Fruit fly (Drosophila melanogaster) whole organism, prepupa: Measurements from ENCODE around the gene Spt6.

Experiments used
- Blimp-1 ChIP-seq: fragments of 200-800 bp; sonication (Bioruptor generic); optimal IDR thresholded peaks from 3 replicates; lab custom pipeline; 2017; ENCODE audit warnings: missing biosample characterization, missing genetic modification characterization, mild to moderate bottlenecking, moderate library complexity, missing genetic modification reagents
- CG11762 ChIP-seq: fragments of 200-800 bp; sonication (Bioruptor generic); optimal IDR thresholded peaks from 3 replicates; lab custom pipeline; 2016; ENCODE audit warnings: missing biosample characterization, missing genetic modification characterization; ENCODE audit not compliant: insufficient read depth
- CG11902 ChIP-seq: fragments of 200-800 bp; sonication (Bioruptor generic); optimal IDR thresholded peaks from 3 replicates; lab custom pipeline; 2016; ENCODE audit warnings: missing biosample characterization, missing genetic modification characterization
- CG15336 ChIP-seq: fragments of 200-800 bp; sonication (Bioruptor generic); IDR thresholded peaks from 2 replicates; pipeline ENCODE4 v1.3.6; 2022; ENCODE audit warnings: missing biosample characterization, missing genetic modification characterization
- CG1621 ChIP-seq: fragments of 200-800 bp; sonication (Bioruptor generic); optimal IDR thresholded peaks from 3 replicates; lab custom pipeline; 2018; ENCODE audit warnings: missing biosample characterization, mild to moderate bottlenecking, missing genetic modification characterization
- CG3032 ChIP-seq: fragments of 200-800 bp; optimal IDR thresholded peaks from 2 replicates; lab custom pipeline; 2019; ENCODE audit warnings: missing biosample characterization, mild to moderate bottlenecking, missing genetic modification characterization, moderate library complexity
- CG31627 ChIP-seq: fragments of 200-800 bp; sonication (Bioruptor generic); optimal IDR thresholded peaks from 3 replicates; lab custom pipeline; 2016; ENCODE audit warnings: missing biosample characterization, missing genetic modification characterization
- CG32006 ChIP-seq: fragments of 200-800 bp; sonication (Bioruptor generic); optimal IDR thresholded peaks from 3 replicates; lab custom pipeline; 2017; ENCODE audit warnings: missing biosample characterization, mild to moderate bottlenecking, missing genetic modification characterization
- CG34406 ChIP-seq: fragments of 200-800 bp; sonication (Bioruptor generic); optimal IDR thresholded peaks from 3 replicates; lab custom pipeline; 2016; ENCODE audit warnings: missing biosample characterization, missing genetic modification characterization
- CG3919 ChIP-seq: fragments of 200-800 bp; sonication (Bioruptor generic); optimal IDR thresholded peaks from 3 replicates; lab custom pipeline; 2016; ENCODE audit warnings: missing biosample characterization, missing genetic modification characterization
- CG4318 ChIP-seq: fragments of 200-800 bp; sonication (Bioruptor generic); optimal IDR thresholded peaks from 3 replicates; lab custom pipeline; 2017; ENCODE audit warnings: missing biosample characterization, mild to moderate bottlenecking, missing genetic modification characterization
- CG6163 ChIP-seq: fragments of 200-800 bp; sonication (Bioruptor generic); IDR thresholded peaks from 3 replicates; pipeline ENCODE4 v1.3.6; 2022; ENCODE audit warnings: missing biosample characterization, missing genetic modification characterization
- CG6276 ChIP-seq: fragments of 200-800 bp; sonication (Bioruptor generic); optimal IDR thresholded peaks from 2 replicates; lab custom pipeline; 2017; ENCODE audit warnings: missing biosample characterization, mild to moderate bottlenecking, missing genetic modification characterization
- CG6808 ChIP-seq: fragments of 200-800 bp; sonication (Bioruptor generic); optimal IDR thresholded peaks from 3 replicates; lab custom pipeline; 2017; ENCODE audit warnings: missing biosample characterization, missing genetic modification characterization, mild to moderate bottlenecking, moderate library complexity, missing genetic modification reagents
- CG6854 ChIP-seq: fragments of 200-800 bp; sonication (Bioruptor generic); optimal IDR thresholded peaks from 2 replicates; lab custom pipeline; 2017; ENCODE audit warnings: missing biosample characterization, mild to moderate bottlenecking, missing genetic modification characterization
- CG8119 ChIP-seq: fragments of 200-800 bp; sonication (Bioruptor generic); IDR thresholded peaks from 3 replicates; pipeline ENCODE4 v1.3.6; 2022; ENCODE audit warnings: missing biosample characterization, missing genetic modification characterization
- CG8319 ChIP-seq: fragments of 200-800 bp; sonication (Bioruptor generic); optimal IDR thresholded peaks from 3 replicates; lab custom pipeline; 2016; ENCODE audit warnings: missing biosample characterization, missing genetic modification characterization
- CG8632 ChIP-seq: fragments of 200-800 bp; sonication (Bioruptor generic); optimal IDR thresholded peaks from 3 replicates; lab custom pipeline; 2016; ENCODE audit warnings: missing biosample characterization, missing genetic modification characterization
- Eip75B ChIP-seq: fragments of 200-800 bp; sonication (Bioruptor generic); optimal IDR thresholded peaks from 3 replicates; lab custom pipeline; 2016; ENCODE audit warnings: missing biosample characterization, missing genetic modification characterization
- Eip78C ChIP-seq: fragments of 200-800 bp; sonication (Bioruptor generic); peaks from one replicate; lab custom pipeline; 2016; ENCODE audit warnings: missing biosample characterization, missing genetic modification characterization
- Eip93F ChIP-seq: fragments of 200-800 bp; sonication (Bioruptor generic); optimal IDR thresholded peaks from 2 replicates; lab custom pipeline; 2016; ENCODE audit warnings: missing biosample characterization, mild to moderate bottlenecking, missing genetic modification characterization
- Ets96B ChIP-seq: fragments of 200-800 bp; optimal IDR thresholded peaks from 2 replicates; lab custom pipeline; 2019; ENCODE audit warnings: missing biosample characterization, mild to moderate bottlenecking, missing genetic modification characterization, moderate library complexity
- Gug ChIP-seq: fragments of 200-800 bp; sonication (Bioruptor generic); IDR thresholded peaks from 2 replicates; pipeline ENCODE4 v1.3.6; 2022; ENCODE audit warnings: missing biosample characterization, missing genetic modification characterization
- Hr39 ChIP-seq: fragments of 200-800 bp; sonication (Bioruptor generic); optimal IDR thresholded peaks from 2 replicates; lab custom pipeline; 2016; ENCODE audit warnings: missing biosample characterization, missing genetic modification characterization
- Hr4 ChIP-seq: fragments of 200-800 bp; sonication (Bioruptor generic); optimal IDR thresholded peaks from 3 replicates; lab custom pipeline; 2016; ENCODE audit warnings: missing biosample characterization, missing genetic modification characterization
- Lpt ChIP-seq: fragments of 200-800 bp; sonication (Bioruptor generic); optimal IDR thresholded peaks from 3 replicates; lab custom pipeline; 2016; ENCODE audit warnings: missing biosample characterization, missing genetic modification characterization
- OdsH ChIP-seq: fragments of 200-800 bp; sonication (Bioruptor generic); optimal IDR thresholded peaks from 3 replicates; lab custom pipeline; 2016; ENCODE audit warnings: missing biosample characterization, missing genetic modification characterization
- Smox ChIP-seq: fragments of 200-800 bp; sonication (Bioruptor generic); optimal IDR thresholded peaks from 3 replicates; lab custom pipeline; 2016; ENCODE audit warnings: missing biosample characterization, missing genetic modification characterization
- Sox102F ChIP-seq: fragments of 200-800 bp; sonication (Bioruptor generic); optimal IDR thresholded peaks from 2 replicates; lab custom pipeline; 2016; ENCODE audit warnings: missing biosample characterization, mild to moderate bottlenecking, missing genetic modification characterization
- Sox14 ChIP-seq: fragments of 200-800 bp; sonication (Bioruptor generic); optimal IDR thresholded peaks from 3 replicates; lab custom pipeline; 2016; ENCODE audit warnings: missing biosample characterization, missing genetic modification characterization
- Sox15 ChIP-seq: fragments of 200-800 bp; sonication (Bioruptor generic); optimal IDR thresholded peaks from 3 replicates; lab custom pipeline; 2016; ENCODE audit warnings: missing biosample characterization, missing genetic modification characterization
- acj6 ChIP-seq: fragments of 200-800 bp; sonication (Bioruptor generic); optimal IDR thresholded peaks from 3 replicates; lab custom pipeline; 2016; ENCODE audit warnings: missing biosample characterization, missing genetic modification characterization
- cyc ChIP-seq: fragments of 200-800 bp; sonication (Bioruptor generic); optimal IDR thresholded peaks from 3 replicates; lab custom pipeline; 2016; ENCODE audit warnings: missing biosample characterization, missing genetic modification characterization
- dac ChIP-seq: fragments of 200-800 bp; sonication (Bioruptor generic); optimal IDR thresholded peaks from 2 replicates; lab custom pipeline; 2017; ENCODE audit warnings: missing biosample characterization, mild to moderate bottlenecking, missing genetic modification characterization
- dsx ChIP-seq: fragments of 200-800 bp; optimal IDR thresholded peaks from 3 replicates; lab custom pipeline; 2019; ENCODE audit warnings: missing biosample characterization, mild to moderate bottlenecking, missing genetic modification characterization, moderate library complexity; ENCODE audit not compliant: poor library complexity, severe bottlenecking
- eg ChIP-seq: fragments of 200-800 bp; sonication (Bioruptor generic); IDR thresholded peaks from 3 replicates; pipeline ENCODE4 v1.3.6; 2022; ENCODE audit warnings: missing biosample characterization, missing genetic modification characterization
- fd59A ChIP-seq: fragments of 200-800 bp; sonication (Bioruptor generic); optimal IDR thresholded peaks from 2 replicates; lab custom pipeline; 2017; ENCODE audit warnings: missing biosample characterization, mild to moderate bottlenecking, missing genetic modification characterization, missing genetic modification reagents
- fd85E ChIP-seq: fragments of 200-800 bp; sonication (Bioruptor generic); optimal IDR thresholded peaks from 3 replicates; lab custom pipeline; 2016; ENCODE audit warnings: missing biosample characterization, missing genetic modification characterization
- lz ChIP-seq: fragments of 200-800 bp; sonication (Bioruptor generic); optimal IDR thresholded peaks from 3 replicates; lab custom pipeline; 2016; ENCODE audit warnings: missing biosample characterization, missing genetic modification characterization
- net ChIP-seq: fragments of 200-800 bp; sonication (Bioruptor generic); optimal IDR thresholded peaks from 3 replicates; lab custom pipeline; 2016; ENCODE audit warnings: missing biosample characterization, missing genetic modification characterization
- salr ChIP-seq, 2 experiments: fragments of 200-800 bp; sonication (Bioruptor generic); optimal IDR thresholded peaks; 3 replicates each; lab custom pipeline; 2016 to 2018; ENCODE audit warnings: missing biosample characterization in 2 of 2, missing genetic modification characterization in 2 of 2, mild to moderate bottlenecking in 1 of 2
- ss ChIP-seq, 2 experiments: fragments of 200-800 bp; sonication (Bioruptor generic); optimal IDR thresholded peaks; 2 replicates in 1 of 2; 3 replicates in 1 of 2; lab custom pipeline; 2017 to 2018; ENCODE audit warnings: mild to moderate bottlenecking in 2 of 2, missing biosample characterization in 2 of 2, missing genetic modification characterization in 2 of 2, moderate library complexity in 1 of 2
- svp ChIP-seq: fragments of 200-800 bp; sonication (Bioruptor generic); peaks from one replicate; lab custom pipeline; 2016; ENCODE audit warnings: missing biosample characterization, missing genetic modification characterization
- vri ChIP-seq: fragments of 200-800 bp; sonication (Bioruptor generic); optimal IDR thresholded peaks from 3 replicates; lab custom pipeline; 2016; ENCODE audit warnings: missing biosample characterization, mild to moderate bottlenecking, missing genetic modification characterization

Spt6 gene

dm6 chrX:6310408-6310807, 42.8 kb downstream of the Spt6 start:
- TF ChIP-seq CG32006, result peak; percentile 31
- TF ChIP-seq CG6163 (GFP tag; lab: Robert Waterston, UW), result 0 out of 3 replicates have a peak, but pooled peaks have one; percentile 39
- peak; percentile 24 for TF ChIP-seq Hr4 (GFP tag; lab: Kevin White, UChicago)
- no peak for TF ChIP-seq dsx (GFP tag; lab: Kevin White, UChicago)
- no peak for TF ChIP-seq svp (GFP tag; lab: Kevin White, UChicago)
- TF ChIP-seq Eip93F, result no peak
- TF ChIP-seq OdsH (GFP tag; lab: Kevin White, UChicago), result peak; percentile 9
- TF ChIP-seq Eip75B (GFP tag; lab: Kevin White, UChicago), result no peak
- peak; percentile 11 for TF ChIP-seq CG6276 (GFP tag; lab: Kevin White, UChicago)
- TF ChIP-seq Eip78C (GFP tag; lab: Kevin White, UChicago), result peak; percentile 45
- no peak for TF ChIP-seq CG1621 (tag; lab: Kevin White, UChicago)
- 0 out of 2 replicates have a peak, but pooled peaks have one; percentile 16 for TF ChIP-seq Gug (GFP tag; lab: Robert Waterston, UW)
- 0 out of 3 replicates have a peak, but pooled peaks have one; percentile 49 for TF ChIP-seq eg (GFP tag; lab: Robert Waterston, UW)
- peak; percentile 25; the same call in 1 of the 2 replicates for TF ChIP-seq CG15336 (GFP tag; lab: Robert Waterston, UW)
- 0 out of 3 replicates have a peak, but pooled peaks have one; percentile 32 for TF ChIP-seq CG8119 (GFP tag; lab: Robert Waterston, UW)

dm6 chrX:6311516-6311915, 43.9 kb downstream of the Spt6 start:
- no peak for TF ChIP-seq CG6163 (GFP tag; lab: Robert Waterston, UW)
- no peak for TF ChIP-seq vri (GFP tag; lab: Kevin White, UChicago)
- TF ChIP-seq Ets96B (tag; lab: Kevin White, UChicago), result no peak
- no peak for TF ChIP-seq CG15336 (GFP tag; lab: Robert Waterston, UW)
- peak; percentile 16 for TF ChIP-seq CG32006
- TF ChIP-seq CG11762 (GFP tag; lab: Kevin White, UChicago), result no peak
- no peak for TF ChIP-seq cyc (GFP tag; lab: Kevin White, UChicago)
- no peak for TF ChIP-seq Eip78C (GFP tag; lab: Kevin White, UChicago)
- no peak for TF ChIP-seq Blimp-1 (GFP tag; lab: Kevin White, UChicago)

- TF ChIP-seq CG31627 (GFP tag; lab: Kevin White, UChicago) (no peak), Eip78C (GFP tag; lab: Kevin White, UChicago) (peak; percentile 0)
- TF ChIP-seq, all 60 proteins: peak for 1
Measured at dm6 chrX:6315583-6315982, 48.0 kb downstream of the Spt6 start.

- no peak for TF ChIP-seq CG11762 (GFP tag; lab: Kevin White, UChicago)
- TF ChIP-seq salr (GFP tag; optimal IDR thresholded peaks at IDR 0.05; lab: Kevin White, UChicago), result no peak
- no peak for TF ChIP-seq CG11902 (GFP tag; lab: Kevin White, UChicago)
- no peak for TF ChIP-seq fd85E (GFP tag; lab: Kevin White, UChicago)
- TF ChIP-seq CG4318, result peak; percentile 11
- peak; percentile 23 for TF ChIP-seq CG34406 (GFP tag; lab: Kevin White, UChicago)
- TF ChIP-seq CG6854, result no peak
- TF ChIP-seq CG3032 (tag; lab: Kevin White, UChicago), result peak; percentile 42
- TF ChIP-seq ss (GFP tag; optimal IDR thresholded peaks at IDR 0.05; lab: Kevin White, UChicago), result peak; percentile 31 to 60
- peak; percentile 60 for TF ChIP-seq CG3919 (GFP tag; lab: Kevin White, UChicago)
- TF ChIP-seq CG8632 (GFP tag; lab: Kevin White, UChicago), result no peak
- TF ChIP-seq Ets96B (tag; lab: Kevin White, UChicago), result peak; percentile 45
- no peak for TF ChIP-seq Sox15
- peak; percentile 33 for TF ChIP-seq Hr4 (GFP tag; lab: Kevin White, UChicago)
- peak; percentile 26 for TF ChIP-seq net
- peak; percentile 3 for TF ChIP-seq Lpt (GFP tag; lab: Kevin White, UChicago)
- peak; percentile 44 for TF ChIP-seq CG1621 (tag; lab: Kevin White, UChicago)
- TF ChIP-seq Sox14 (GFP tag; lab: Kevin White, UChicago), result peak; percentile 30
- peak; percentile 29 for TF ChIP-seq lz (GFP tag; lab: Kevin White, UChicago)
- peak; percentile 25 for TF ChIP-seq Hr39 (GFP tag; lab: Kevin White, UChicago)
- no peak for TF ChIP-seq dac (GFP tag; lab: Kevin White, UChicago)
- TF ChIP-seq Smox (GFP tag; lab: Kevin White, UChicago), result peak; percentile 21
- TF ChIP-seq cyc (GFP tag; lab: Kevin White, UChicago), result peak; percentile 32
- TF ChIP-seq fd59A (GFP tag; lab: Kevin White, UChicago), result peak; percentile 15
- peak; percentile 31 for TF ChIP-seq acj6 (GFP tag; lab: Kevin White, UChicago)
- TF ChIP-seq Sox102F (GFP tag; lab: Kevin White, UChicago), result no peak
- no peak for TF ChIP-seq CG8319 (GFP tag; lab: Kevin White, UChicago)
- peak; percentile 42 for TF ChIP-seq CG6808 (GFP tag; lab: Kevin White, UChicago)
Measured at dm6 chrX:6316858-6317474, 49.4 kb downstream of the Spt6 start.
